Fruit fly (Drosophila melanogaster) whole organism, prepupa: ENCODE data around the gene Cdc45.

ENCODE experiments used
- CG11294 ChIP-seq: fragments of 200-800 bp; sonication (Bioruptor generic); IDR thresholded peaks from 2 replicates; pipeline ENCODE4 v1.3.6; 2022; ENCODE audit warnings: missing biosample characterization, missing genetic modification characterization
- CG16779 ChIP-seq: fragments of 200-800 bp; sonication (Bioruptor generic); optimal IDR thresholded peaks from 3 replicates; lab custom pipeline; 2017; ENCODE audit warnings: missing biosample characterization, mild to moderate bottlenecking, missing genetic modification characterization
- CG31627 ChIP-seq: fragments of 200-800 bp; sonication (Bioruptor generic); optimal IDR thresholded peaks from 3 replicates; lab custom pipeline; 2016; ENCODE audit warnings: missing biosample characterization, missing genetic modification characterization
- CG6163 ChIP-seq: fragments of 200-800 bp; sonication (Bioruptor generic); IDR thresholded peaks from 3 replicates; pipeline ENCODE4 v1.3.6; 2022; ENCODE audit warnings: missing biosample characterization, missing genetic modification characterization
- CG6854 ChIP-seq: fragments of 200-800 bp; sonication (Bioruptor generic); optimal IDR thresholded peaks from 2 replicates; lab custom pipeline; 2017; ENCODE audit warnings: missing biosample characterization, mild to moderate bottlenecking, missing genetic modification characterization
- CG9139 ChIP-seq: fragments of 200-800 bp; sonication (Bioruptor generic); optimal IDR thresholded peaks from 3 replicates; lab custom pipeline; 2017; ENCODE audit warnings: missing biosample characterization, mild to moderate bottlenecking, missing genetic modification characterization
- Ets21C ChIP-seq: fragments of 200-800 bp; sonication (Bioruptor generic); optimal IDR thresholded peaks from 3 replicates; lab custom pipeline; 2016; ENCODE audit warnings: missing biosample characterization, missing genetic modification characterization
- Hr39 ChIP-seq: fragments of 200-800 bp; sonication (Bioruptor generic); optimal IDR thresholded peaks from 2 replicates; lab custom pipeline; 2016; ENCODE audit warnings: missing biosample characterization, missing genetic modification characterization
- Hr4 ChIP-seq: fragments of 200-800 bp; sonication (Bioruptor generic); optimal IDR thresholded peaks from 3 replicates; lab custom pipeline; 2016; ENCODE audit warnings: missing biosample characterization, missing genetic modification characterization
- Sox102F ChIP-seq: fragments of 200-800 bp; sonication (Bioruptor generic); optimal IDR thresholded peaks from 2 replicates; lab custom pipeline; 2016; ENCODE audit warnings: missing biosample characterization, mild to moderate bottlenecking, missing genetic modification characterization
- achi ChIP-seq: fragments of 200-800 bp; sonication (Bioruptor generic); optimal IDR thresholded peaks from 3 replicates; lab custom pipeline; 2016; ENCODE audit warnings: missing biosample characterization, missing genetic modification characterization
- dac ChIP-seq: fragments of 200-800 bp; sonication (Bioruptor generic); optimal IDR thresholded peaks from 2 replicates; lab custom pipeline; 2017; ENCODE audit warnings: missing biosample characterization, mild to moderate bottlenecking, missing genetic modification characterization
- dsx ChIP-seq: fragments of 200-800 bp; optimal IDR thresholded peaks from 3 replicates; lab custom pipeline; 2019; ENCODE audit warnings: missing biosample characterization, mild to moderate bottlenecking, missing genetic modification characterization, moderate library complexity; ENCODE audit not compliant: poor library complexity, severe bottlenecking
- ss ChIP-seq, 2 experiments: fragments of 200-800 bp; sonication (Bioruptor generic); optimal IDR thresholded peaks; 2 replicates in 1 of 2; 3 replicates in 1 of 2; lab custom pipeline; 2017 to 2018; ENCODE audit warnings: mild to moderate bottlenecking in 2 of 2, missing biosample characterization in 2 of 2, missing genetic modification characterization in 2 of 2, moderate library complexity in 1 of 2

- TF ChIP-seq CG6163 = 0 out of 3 replicates have a peak, but pooled peaks have one; percentile 19
- no peak for TF ChIP-seq CG11294 (GFP tag; lab: Robert Waterston, UW)
- TF ChIP-seq achi (GFP tag; lab: Kevin White, UChicago) = no peak
- TF ChIP-seq dsx (GFP tag; lab: Kevin White, UChicago) = no peak
- no peak for TF ChIP-seq CG6854 (GFP tag; lab: Kevin White, UChicago)
- no peak for TF ChIP-seq dac (GFP tag; lab: Kevin White, UChicago)
- no peak for TF ChIP-seq Sox102F (GFP tag; lab: Kevin White, UChicago)
- no peak for TF ChIP-seq Ets21C
- no peak for TF ChIP-seq CG31627 (GFP tag; lab: Kevin White, UChicago)
- no peak for TF ChIP-seq Hr39 (GFP tag; lab: Kevin White, UChicago)
- no peak for TF ChIP-seq ss (GFP tag; optimal IDR thresholded peaks at IDR 0.05; lab: Kevin White, UChicago)
- TF ChIP-seq CG16779 = no peak
- TF ChIP-seq Hr4 (GFP tag; lab: Kevin White, UChicago) = no peak
- TF ChIP-seq CG9139 (GFP tag; lab: Kevin White, UChicago) = no peak
Measured at dm6 chrX:1056338-1056737, 26.0 kb upstream of the Cdc45 start.
